Fruit fly (Drosophila melanogaster) Kc167 (cell line): ENCODE measurements around the gene ebi.

Source experiments
- Myc ChIP-seq: fragments of >200 bp; optimal IDR thresholded peaks from 2 replicates; lab custom pipeline; 2017; ENCODE audit warnings: missing external identifiers
- h ChIP-seq: fragments of >200 bp; optimal IDR thresholded peaks from 3 replicates; lab custom pipeline; 2018; ENCODE audit warnings: missing external identifiers

DNA sequence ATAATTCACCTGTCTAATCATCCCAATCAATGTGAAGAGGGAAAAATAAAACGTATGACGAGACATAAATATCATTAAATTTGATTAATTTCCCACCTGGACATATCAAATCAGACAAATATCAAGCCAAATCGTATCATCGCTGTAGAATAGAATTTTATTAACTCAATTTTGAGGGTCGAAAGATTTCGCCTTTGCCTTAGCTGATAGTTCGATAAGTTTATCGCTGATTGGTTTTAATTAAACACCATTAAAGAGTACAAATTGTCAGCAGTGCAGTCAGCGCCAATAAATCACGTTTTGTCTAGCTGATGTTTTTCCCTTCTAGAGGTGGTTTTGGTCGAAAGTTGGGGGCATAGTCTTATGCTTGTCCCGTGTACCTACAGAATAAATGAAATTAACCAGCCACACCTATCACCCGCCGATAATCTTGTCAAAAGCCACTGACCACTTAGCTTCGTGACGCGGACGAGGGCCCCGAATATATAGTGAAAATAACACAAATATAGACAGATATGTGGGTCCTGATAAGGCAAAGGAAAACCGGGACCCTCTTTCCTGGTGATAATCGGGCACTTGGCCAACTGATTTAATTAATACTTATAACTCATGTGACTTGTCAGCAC lies 35.9 kb upstream of the ebi start:
- TF ChIP-seq Myc: no peak
- no peak for TF ChIP-seq h (lab: Kevin White, UChicago)
